Fruit fly (Drosophila melanogaster): ENCODE data around the gene Vha13.

Vha13 gene

DNA sequence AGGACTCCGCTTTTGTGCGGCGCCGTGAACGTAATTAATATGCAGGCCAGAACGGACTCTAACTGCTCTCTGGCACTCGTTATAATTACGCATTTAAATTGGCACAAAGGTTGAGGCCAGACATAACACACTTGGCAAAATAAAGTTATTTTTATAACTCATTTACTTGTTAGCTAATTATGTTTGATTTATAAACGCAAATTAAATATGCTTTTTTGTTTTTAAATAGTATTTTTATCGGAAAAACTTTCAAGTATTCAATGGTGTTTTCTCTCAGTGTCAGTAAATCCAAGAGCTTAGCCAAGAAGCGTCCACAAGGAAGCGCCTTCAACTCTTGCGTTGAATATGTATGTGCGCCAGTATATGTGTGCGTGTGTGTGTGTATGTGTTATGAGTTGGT lies 28.7 kb upstream of the Vha13 start (continued):
- TF ChIP-seq amos (GFP tag; IDR thresholded peaks at IDR 0.05; ENCODE audit: partially characterized antibody) (no peak), Optix (GFP tag; IDR thresholded peaks at IDR 0.05) (no peak), Dref (GFP tag; IDR thresholded peaks at IDR 0.05) (no peak), CG9817 (tag; optimal IDR thresholded peaks at IDR 0.05) (no peak), Atf6 (GFP tag; IDR thresholded peaks at IDR 0.05) (no peak), Side (GFP tag; optimal IDR thresholded peaks at IDR 0.05) (no peak), CG3838 (GFP tag; optimal IDR thresholded peaks at IDR 0.05) (no peak), CG32772 (GFP tag; IDR thresholded peaks at IDR 0.05) (no peak), CG14014 (GFP tag; IDR thresholded peaks at IDR 0.05) (no peak), CG5180 (GFP tag; optimal IDR thresholded peaks at IDR 0.05) (no peak), D19B (GFP tag; optimal IDR thresholded peaks at IDR 0.05) (no peak), tgo (GFP tag; IDR thresholded peaks at IDR 0.05) (peak; percentile 53; the same call in 1 of the 3 replicates), HmgD (GFP tag; optimal IDR thresholded peaks at IDR 0.05) (no peak), CG7786 (GFP tag; optimal IDR thresholded peaks at IDR 0.05) (no peak), CG7987 (GFP tag; optimal IDR thresholded peaks at IDR 0.05) (no peak), Hsf (GFP tag; optimal IDR thresholded peaks at IDR 0.05) (peak; percentile 3), lmd (GFP tag; IDR thresholded peaks at IDR 0.05) (peak; percentile 21; the same call in 1 of the 2 replicates), unpg (GFP tag; optimal IDR thresholded peaks at IDR 0.05) (no peak), fru (optimal IDR thresholded peaks at IDR 0.05) (no peak), CG32532 (GFP tag; IDR thresholded peaks at IDR 0.05) (no peak; the same call in 1 of the 2 replicates), tin (GFP tag; optimal IDR thresholded peaks at IDR 0.05) (no peak), Ada2b (GFP tag; IDR thresholded peaks at IDR 0.05) (0 out of 2 replicates have a peak, but pooled peaks have one; percentile 4), esg (GFP tag; conservative IDR thresholded peaks at IDR 0.05) (no peak), lab (GFP tag; optimal IDR thresholded peaks at IDR 0.05) (peak; percentile 56), Fer1 (GFP tag; optimal IDR thresholded peaks at IDR 0.05) (peak; percentile 42), CG5953 (GFP tag; IDR thresholded peaks at IDR 0.05) (no peak), CG31365 (tag; optimal IDR thresholded peaks at IDR 0.05) (no peak), CG1792 (GFP tag; optimal IDR thresholded peaks at IDR 0.05) (no peak), CG14860 (GFP tag; IDR thresholded peaks at IDR 0.05; ENCODE audit: partially characterized antibody) (no peak), ind (GFP tag; optimal IDR thresholded peaks at IDR 0.05) (no peak), CG12299 (tag; optimal IDR thresholded peaks at IDR 0.05) (peak; percentile 3), scrt (GFP tag; optimal IDR thresholded peaks at IDR 0.05) (no peak), CG3726 (GFP tag; IDR thresholded peaks at IDR 0.05) (no peak), z (GFP tag; IDR thresholded peaks at IDR 0.05) (no peak), Hr51 (GFP tag; optimal IDR thresholded peaks at IDR 0.05) (peak in 1 of 2 experiments; percentile 31), lilli (GFP tag; optimal IDR thresholded peaks at IDR 0.05) (peak; percentile 18), CG9215 (GFP tag; IDR thresholded peaks at IDR 0.05) (no peak), CG18619 (GFP tag; optimal IDR thresholded peaks at IDR 0.05) (no peak), CG1024 (GFP tag; IDR thresholded peaks at IDR 0.05) (no peak), CG2202 (tag; optimal IDR thresholded peaks at IDR 0.05) (no peak), CG1832 (GFP tag; optimal IDR thresholded peaks at IDR 0.05) (no peak), Asciz (GFP tag; optimal IDR thresholded peaks at IDR 0.05) (no peak), nom (GFP tag; optimal IDR thresholded peaks at IDR 0.05) (no peak), toy (GFP tag; IDR thresholded peaks at IDR 0.05) (no peak), ase (GFP tag; IDR thresholded peaks at IDR 0.05) (no peak), nmo (GFP tag; optimal IDR thresholded peaks at IDR 0.05) (no peak), CG17359 (tag; optimal IDR thresholded peaks at IDR 0.05) (peak; percentile 10), hbn (GFP tag; IDR thresholded peaks at IDR 0.05; ENCODE audit: partially characterized antibody) (no peak), gsb (GFP tag; IDR thresholded peaks at IDR 0.05) (no peak), slbo (GFP tag; IDR thresholded peaks at IDR 0.05) (peak; percentile 41; the same call in 1 of the 2 replicates), dm (GFP tag; optimal IDR thresholded peaks at IDR 0.05) (no peak), vnd (GFP tag; IDR thresholded peaks at IDR 0.05; ENCODE audit: partially characterized antibody) (no peak)
